Worm (Caenorhabditis elegans) whole organism, midembryonic: Measurements from ENCODE around the gene C17B7.10.

Experiments
- T22C8.4 ChIP-seq: fragments of 200-800 bp; sonication (Bioruptor generic); IDR thresholded peaks from 2 replicates; pipeline ENCODE4 v1.3.6; 2022; ENCODE audit warnings: missing genetic modification characterization, missing compliant biosample characterization
- cog-1 ChIP-seq: sonication (generic microtip); optimal IDR thresholded peaks from 2 replicates; lab custom pipeline; 2016; ENCODE audit warnings: missing genetic modification characterization, missing compliant biosample characterization
- flt-1 ChIP-seq: fragments of 200-800 bp; sonication (Bioruptor generic); IDR thresholded peaks from 2 replicates; pipeline ENCODE4 v1.3.6; 2022; ENCODE audit warnings: missing genetic modification characterization, missing compliant biosample characterization
- med-1 ChIP-seq: sonication (generic microtip); optimal IDR thresholded peaks from 2 replicates; lab custom pipeline; 2017; ENCODE audit warnings: missing genetic modification characterization, mild to moderate bottlenecking, missing compliant biosample characterization, antibody characterized with exemption, missing genetic modification reagents; ENCODE audit not compliant: insufficient read depth
- tab-1 ChIP-seq: fragments of 200-800 bp; sonication (Bioruptor generic); IDR thresholded peaks from 2 replicates; pipeline ENCODE4 v1.3.6; 2022; ENCODE audit warnings: missing genetic modification characterization, missing compliant biosample characterization
- ztf-23 ChIP-seq: fragments of 200-800 bp; sonication (Bioruptor generic); IDR thresholded peaks from 2 replicates; pipeline ENCODE4 v1.3.6; 2022; ENCODE audit warnings: missing genetic modification reagents, missing genetic modification characterization, missing compliant biosample characterization
- ztf-29 ChIP-seq: fragments of 200-800 bp; sonication (Bioruptor generic); IDR thresholded peaks from 2 replicates; pipeline ENCODE4 v1.3.6; 2022; ENCODE audit warnings: missing genetic modification reagents, missing genetic modification characterization, missing compliant biosample characterization

- no peak for TF ChIP-seq flt-1 (GFP tag; lab: Robert Waterston, UW)
- no peak for TF ChIP-seq tab-1 (GFP tag; lab: Robert Waterston, UW)
- no peak for TF ChIP-seq med-1 (GFP tag; lab: Kevin White, UChicago)
- TF ChIP-seq ztf-29 (GFP tag; lab: Robert Waterston, UW): no peak
- TF ChIP-seq T22C8.4 (GFP tag; lab: Robert Waterston, UW): no peak
- TF ChIP-seq cog-1 (tag; lab: Kevin White, UChicago): no peak
- no peak for TF ChIP-seq ztf-23 (GFP tag; lab: Robert Waterston, UW)
These were observed 19.8 kb upstream of the C17B7.10 start for ce11 chrV:3361633-3362032.
